Worm (Caenorhabditis elegans) whole organism, L4 larva: Measurements from ENCODE around the gene F22F1.2.

Experiments used
- D1046.2 ChIP-seq: fragments of 200-800 bp; sonication (Bioruptor generic); IDR thresholded peaks from 2 replicates; pipeline ENCODE4 v1.3.6; 2022; ENCODE audit warnings: missing genetic modification characterization, missing compliant biosample characterization
- F49E8.2 ChIP-seq: sonication (generic microtip); optimal IDR thresholded peaks from 2 replicates; lab custom pipeline; 2016; ENCODE audit warnings: missing compliant biosample characterization, mild to moderate bottlenecking, missing genetic modification characterization, borderline replicate concordance
- R02D3.7 ChIP-seq: fragments of 150-350 bp; sonication (generic microtip); optimal IDR thresholded peaks from 3 replicates; lab custom pipeline; 2014; ENCODE audit warnings: missing biosample characterization, missing genetic modification characterization
- T20F7.1 ChIP-seq: fragments of 200-800 bp; sonication (Bioruptor generic); optimal IDR thresholded peaks from 2 replicates; lab custom pipeline; 2018; ENCODE audit warnings: mild to moderate bottlenecking, missing genetic modification characterization, missing compliant biosample characterization
- T26A8.4 ChIP-seq: fragments of 200-800 bp; sonication (Bioruptor generic); IDR thresholded peaks from 2 replicates; pipeline ENCODE4 v1.3.6; 2022; ENCODE audit warnings: missing genetic modification characterization, missing compliant biosample characterization
- Y105C5A.15 ChIP-seq: fragments of 200-800 bp; sonication (Bioruptor generic); IDR thresholded peaks from 2 replicates; pipeline ENCODE4 v1.3.6; 2022; ENCODE audit warnings: missing genetic modification characterization, missing compliant biosample characterization
- Y48G9A.11 ChIP-seq: fragments of 200-800 bp; sonication (Bioruptor generic); IDR thresholded peaks from 2 replicates; pipeline ENCODE4 v1.3.6; 2022; ENCODE audit warnings: missing genetic modification reagents, missing genetic modification characterization, missing compliant biosample characterization
- Y75B8A.6 ChIP-seq: fragments of 200-800 bp; sonication (Bioruptor generic); IDR thresholded peaks from 2 replicates; pipeline ENCODE4 v1.3.6; 2022; ENCODE audit warnings: missing genetic modification reagents, missing genetic modification characterization, missing compliant biosample characterization
- ZK337.2 ChIP-seq: fragments of 200-800 bp; sonication (Bioruptor generic); IDR thresholded peaks from 2 replicates; pipeline ENCODE4 v1.3.6; 2022; ENCODE audit warnings: missing genetic modification reagents, missing genetic modification characterization, missing compliant biosample characterization
- aly-2 ChIP-seq: sonication (generic microtip); optimal IDR thresholded peaks from 2 replicates; lab custom pipeline; 2018; ENCODE audit warnings: missing biosample characterization, missing genetic modification characterization
- ama-1 ChIP-seq: fragments of 150-350 bp; optimal IDR thresholded peaks from 2 replicates; lab custom pipeline; 2014; ENCODE audit warnings: inconsistent platforms, mixed read lengths
- arid-1 ChIP-seq: fragments of 200-800 bp; sonication (Bioruptor generic); conservative IDR thresholded peaks from 2 replicates; pipeline ENCODE4 v1.3.6; 2022; ENCODE audit warnings: missing genetic modification reagents, missing genetic modification characterization, missing compliant biosample characterization
- ceh-20 ChIP-seq: fragments of 200-800 bp; sonication (Bioruptor generic); IDR thresholded peaks from 2 replicates; pipeline ENCODE4 v1.3.6; 2022; ENCODE audit warnings: missing genetic modification reagents, missing genetic modification characterization, missing compliant biosample characterization
- ceh-44 ChIP-seq: fragments of 200-800 bp; sonication (Bioruptor generic); IDR thresholded peaks from 2 replicates; pipeline ENCODE4 v1.3.6; 2022; ENCODE audit warnings: missing genetic modification reagents, missing genetic modification characterization, missing compliant biosample characterization
- ceh-62 ChIP-seq: sonication (generic microtip); optimal IDR thresholded peaks from 2 replicates; lab custom pipeline; 2017; ENCODE audit warnings: missing biosample characterization, missing genetic modification characterization
- ceh-82 ChIP-seq: sonication (generic microtip); optimal IDR thresholded peaks from 2 replicates; lab custom pipeline; 2017; ENCODE audit warnings: missing biosample characterization, missing genetic modification characterization
- ctbp-1 ChIP-seq: fragments of 200-800 bp; sonication (Bioruptor generic); IDR thresholded peaks from 2 replicates; pipeline ENCODE4 v1.3.6; 2022; ENCODE audit warnings: missing genetic modification reagents, missing genetic modification characterization, missing compliant biosample characterization
- duxl-1 ChIP-seq: sonication (generic microtip); optimal IDR thresholded peaks from 2 replicates; lab custom pipeline; 2016; ENCODE audit warnings: mild to moderate bottlenecking, missing genetic modification characterization, moderate library complexity, missing compliant biosample characterization; ENCODE audit not compliant: poor library complexity
- dve-1 ChIP-seq: sonication (generic microtip); optimal IDR thresholded peaks from 2 replicates; lab custom pipeline; 2017; ENCODE audit warnings: antibody characterized with exemption, mild to moderate bottlenecking, missing genetic modification characterization, missing compliant biosample characterization; ENCODE audit not compliant: insufficient read depth
- egl-27 ChIP-seq: sonication (generic microtip); optimal IDR thresholded peaks from 3 replicates; lab custom pipeline; 2017; ENCODE audit warnings: missing biosample characterization, missing genetic modification reagents, missing genetic modification characterization
- egl-43 ChIP-seq: fragments of 200-800 bp; sonication (Bioruptor generic); IDR thresholded peaks from 2 replicates; pipeline ENCODE4 v1.3.6; 2022; ENCODE audit warnings: missing genetic modification reagents, missing genetic modification characterization, missing compliant biosample characterization
- fkh-10 ChIP-seq: fragments of 150-350 bp; optimal IDR thresholded peaks from 2 replicates; lab custom pipeline; 2014; ENCODE audit warnings: missing biosample characterization, missing genetic modification reagents, missing genetic modification characterization
- hlh-11 ChIP-seq: fragments of 200-800 bp; sonication (Bioruptor generic); optimal IDR thresholded peaks from 2 replicates; lab custom pipeline; 2018; ENCODE audit warnings: mild to moderate bottlenecking, missing genetic modification characterization, missing compliant biosample characterization
- hlh-30 ChIP-seq: sonication (generic microtip); optimal IDR thresholded peaks from 2 replicates; lab custom pipeline; 2017; ENCODE audit warnings: antibody characterized with exemption, mild to moderate bottlenecking, missing genetic modification characterization, missing compliant biosample characterization; ENCODE audit not compliant: insufficient read depth
- hmg-1.1 ChIP-seq: fragments of 200-800 bp; sonication (Bioruptor generic); IDR thresholded peaks from 2 replicates; pipeline ENCODE4 v1.3.6; 2022; ENCODE audit warnings: missing genetic modification reagents, missing genetic modification characterization, missing compliant biosample characterization
- jun-1 ChIP-seq: fragments of 150-350 bp; optimal IDR thresholded peaks from 2 replicates; lab custom pipeline; 2014; ENCODE audit warnings: missing biosample characterization, missing genetic modification reagents, missing genetic modification characterization
- lin-1 ChIP-seq: fragments of 200-800 bp; sonication (Bioruptor generic); IDR thresholded peaks from 2 replicates; pipeline ENCODE4 v1.3.6; 2022; ENCODE audit warnings: missing genetic modification reagents, missing genetic modification characterization, missing compliant biosample characterization
- lin-29 ChIP-seq: fragments of 200-800 bp; sonication (Bioruptor generic); IDR thresholded peaks from 2 replicates; pipeline ENCODE4 v1.3.6; 2022; ENCODE audit warnings: missing genetic modification reagents, missing genetic modification characterization, missing compliant biosample characterization
- lin-38 ChIP-seq: fragments of 200-800 bp; sonication (Bioruptor generic); IDR thresholded peaks from 2 replicates; pipeline ENCODE4 v1.3.6; 2022; ENCODE audit warnings: missing genetic modification reagents, missing genetic modification characterization, missing compliant biosample characterization
- lsy-2 ChIP-seq, 2 experiments: fragments of 150-350 bp in 1 of 2; sonication (generic microtip) in 1 of 2; optimal IDR thresholded peaks; 2 replicates each; lab custom pipeline; 2014 to 2017; ENCODE audit warnings: missing biosample characterization in 2 of 2, missing genetic modification characterization in 2 of 2
- madf-5 ChIP-seq, 2 experiments: fragments of 200-800 bp; sonication (Bioruptor generic); IDR thresholded peaks; 2 replicates each; pipeline ENCODE4 v1.3.6; 2022; ENCODE audit warnings: missing compliant biosample characterization in 2 of 2, missing genetic modification characterization in 2 of 2
- madf-9 ChIP-seq: fragments of 200-800 bp; sonication (Bioruptor generic); conservative IDR thresholded peaks from 2 replicates; pipeline ENCODE4 v1.3.6; 2022; ENCODE audit warnings: missing genetic modification reagents, missing genetic modification characterization, missing compliant biosample characterization
- nhr-102 ChIP-seq: sonication (generic microtip); optimal IDR thresholded peaks from 2 replicates; lab custom pipeline; 2016; ENCODE audit warnings: mild to moderate bottlenecking, missing genetic modification characterization, moderate library complexity, missing compliant biosample characterization
- nhr-237 ChIP-seq: sonication (generic microtip); optimal IDR thresholded peaks from 2 replicates; lab custom pipeline; 2017; ENCODE audit warnings: missing biosample characterization, missing genetic modification characterization
- nhr-25 ChIP-seq: sonication (generic microtip); optimal IDR thresholded peaks from 2 replicates; lab custom pipeline; 2017; ENCODE audit warnings: missing genetic modification characterization, mild to moderate bottlenecking, missing compliant biosample characterization, antibody characterized with exemption, moderate library complexity, borderline replicate concordance; ENCODE audit not compliant: insufficient read depth
- nhr-41 ChIP-seq: fragments of 200-800 bp; sonication (Bioruptor generic); IDR thresholded peaks from 2 replicates; pipeline ENCODE4 v1.3.6; 2022; ENCODE audit warnings: missing genetic modification reagents, missing genetic modification characterization, missing compliant biosample characterization
- nhr-42 ChIP-seq: fragments of 200-800 bp; sonication (Bioruptor generic); IDR thresholded peaks from 2 replicates; pipeline ENCODE4 v1.3.6; 2022; ENCODE audit warnings: missing genetic modification characterization, missing compliant biosample characterization
- nhr-76 ChIP-seq: fragments of 150-350 bp; optimal IDR thresholded peaks from 2 replicates; lab custom pipeline; 2014; ENCODE audit warnings: missing biosample characterization, missing genetic modification characterization
- nhr-77 ChIP-seq: fragments of 150-350 bp; optimal IDR thresholded peaks from 2 replicates; lab custom pipeline; 2014; ENCODE audit warnings: missing biosample characterization, missing genetic modification characterization
- rbr-2 ChIP-seq: sonication (generic microtip); optimal IDR thresholded peaks from 2 replicates; lab custom pipeline; 2016; ENCODE audit warnings: missing genotype, missing genetic modification characterization, missing compliant biosample characterization
- saeg-2 ChIP-seq: fragments of 200-800 bp; sonication (Bioruptor generic); IDR thresholded peaks from 2 replicates; pipeline ENCODE4 v1.3.6; 2022; ENCODE audit warnings: missing genetic modification reagents, missing genetic modification characterization, missing compliant biosample characterization
- sdz-12 ChIP-seq: fragments of 200-800 bp; sonication (Bioruptor generic); optimal IDR thresholded peaks from 2 replicates; lab custom pipeline; 2018; ENCODE audit warnings: mild to moderate bottlenecking, missing genetic modification characterization, missing compliant biosample characterization
- set-16 ChIP-seq: fragments of 200-800 bp; sonication (Bioruptor generic); IDR thresholded peaks from 2 replicates; pipeline ENCODE4 v1.3.6; 2022; ENCODE audit warnings: missing genetic modification reagents, missing genetic modification characterization, missing compliant biosample characterization
- spr-3 ChIP-seq: fragments of 200-800 bp; sonication (Bioruptor generic); optimal IDR thresholded peaks from 2 replicates; lab custom pipeline; 2018; ENCODE audit warnings: mild to moderate bottlenecking, missing genetic modification characterization, missing compliant biosample characterization
- tag-97 ChIP-seq: fragments of 200-800 bp; sonication (Bioruptor generic); IDR thresholded peaks from 2 replicates; pipeline ENCODE4 v1.3.6; 2022; ENCODE audit warnings: missing genetic modification characterization, missing compliant biosample characterization
- unc-62 ChIP-seq, 3 experiments: fragments of 150-350 bp in 1 of 3; sonication (generic microtip); optimal IDR thresholded peaks in 2 of 3; peaks in 1 of 3; 1 replicate in 1 of 3; 2 replicates in 2 of 3; lab custom pipeline; 2014 to 2017; ENCODE audit warnings: missing biosample characterization in 3 of 3, missing genetic modification characterization in 3 of 3, missing genetic modification reagents in 3 of 3, missing genotype in 1 of 3
- zag-1 ChIP-seq: fragments of 150-350 bp; optimal IDR thresholded peaks from 2 replicates; lab custom pipeline; 2014; ENCODE audit warnings: missing biosample characterization, missing genetic modification characterization
- zip-2 ChIP-seq: fragments of 150-350 bp; optimal IDR thresholded peaks from 2 replicates; lab custom pipeline; 2014; ENCODE audit warnings: missing biosample characterization, missing genetic modification characterization

Gene F22F1.2

ce11 chrX:8163555-8163954, 13.0 kb upstream of the F22F1.2 start (continued):
- no peak for TF ChIP-seq ZK337.2 (GFP tag; lab: Robert Waterston, UW)
- TF ChIP-seq Y75B8A.6 (GFP tag; lab: Robert Waterston, UW): no peak
- TF ChIP-seq hlh-11 (tag; lab: Kevin White, UChicago): peak; percentile 22
- no peak for TF ChIP-seq nhr-76 (tag; lab: Kevin White, UChicago)
- no peak for TF ChIP-seq dve-1 (tag; lab: Kevin White, UChicago)
- TF ChIP-seq R02D3.7 (tag; lab: Kevin White, UChicago): no peak
- TF ChIP-seq madf-5 (GFP tag; IDR thresholded peaks at IDR 0.05; lab: Robert Waterston, UW): 0 out of 4 replicates have a peak, but pooled peaks of 1 of the 2 experiments have one; percentile 55
- no peak for TF ChIP-seq Y48G9A.11 (GFP tag; lab: Robert Waterston, UW)
- TF ChIP-seq set-16 (GFP tag; lab: Robert Waterston, UW): peak; percentile 99
- 0 out of 2 replicates have a peak, but pooled peaks have one; percentile 26 for TF ChIP-seq saeg-2
- TF ChIP-seq madf-9: peak; percentile 46; the same call in 1 of the 2 replicates
- TF ChIP-seq ctbp-1 (GFP tag; lab: Robert Waterston, UW): peak; percentile 74
- no peak for TF ChIP-seq nhr-237 (tag; lab: Kevin White, UChicago)
- no peak for TF ChIP-seq Y105C5A.15 (GFP tag; lab: Robert Waterston, UW)
- TF ChIP-seq ceh-20: peak; percentile 58; the same call in 1 of the 2 replicates
- no peak for TF ChIP-seq jun-1
- TF ChIP-seq lin-29: 0 out of 2 replicates have a peak, but pooled peaks have one; percentile 22
- TF ChIP-seq nhr-25 (tag; lab: Kevin White, UChicago): no peak
- TF ChIP-seq ceh-82 (tag; lab: Kevin White, UChicago): no peak
- TF ChIP-seq rbr-2 (tag; lab: Kevin White, UChicago): peak; percentile 82
- peak; percentile 75; the same call in 1 of the 2 replicates for TF ChIP-seq D1046.2 (GFP tag; lab: Robert Waterston, UW)
- no peak for TF ChIP-seq duxl-1
- no peak for TF ChIP-seq zip-2 (tag; lab: Kevin White, UChicago)
- peak; percentile 87 for TF ChIP-seq egl-43
- TF ChIP-seq T26A8.4 (GFP tag; lab: Robert Waterston, UW): peak; percentile 35; the same call in 1 of the 2 replicates
- peak; percentile 45 for TF ChIP-seq hlh-30 (tag; lab: Kevin White, UChicago)
- peak; percentile 79 for TF ChIP-seq hmg-1.1
- no peak for TF ChIP-seq tag-97
- TF ChIP-seq lin-38 (GFP tag; lab: Robert Waterston, UW): no peak
- TF ChIP-seq lsy-2 (tag; optimal IDR thresholded peaks at IDR 0.05; lab: Kevin White, UChicago): peak in 1 of 2 experiments; percentile 15
- 0 out of 2 replicates have a peak, but pooled peaks have one; percentile 40 for TF ChIP-seq nhr-42 (GFP tag; lab: Robert Waterston, UW)
- no peak for TF ChIP-seq egl-27 (tag; lab: Kevin White, UChicago)
- TF ChIP-seq fkh-10 (GFP tag; lab: Kevin White, UChicago): peak; percentile 25
- TF ChIP-seq nhr-77 (tag; lab: Kevin White, UChicago): no peak
- no peak for TF ChIP-seq aly-2 (tag; lab: Kevin White, UChicago)
- TF ChIP-seq, all 104 proteins: peak for 29

- TF ChIP-seq ceh-20: no peak
- no peak for TF ChIP-seq zag-1 (tag; lab: Kevin White, UChicago)
- peak in 1 of 2 experiments; percentile 98 for TF ChIP-seq unc-62 (GFP tag; optimal IDR thresholded peaks at IDR 0.05 in 1 of 2; lab: Kevin White, UChicago)
- no peak for TF ChIP-seq unc-62 (tag; optimal IDR thresholded peaks at IDR 0.05; lab: Kevin White, UChicago)
- no peak for TF ChIP-seq ceh-82 (tag; lab: Kevin White, UChicago)
- no peak for TF ChIP-seq T26A8.4 (GFP tag; lab: Robert Waterston, UW)
Observed at ce11 chrX:8162793-8163192, 12.3 kb upstream of the F22F1.2 start, which contains the start of gene F22F1.3. Gene F22F1.3, minus strand, starts transcription at chrX:8163073.

ce11 chrX:8160016-8160415, 9.5 kb upstream of the F22F1.2 start:
- no peak for TF ChIP-seq nhr-102 (tag; lab: Kevin White, UChicago)
- no peak for TF ChIP-seq sdz-12 (GFP tag; lab: Kevin White, UChicago)
- TF ChIP-seq ceh-62 (tag; lab: Kevin White, UChicago): no peak
- no peak for TF ChIP-seq F49E8.2 (tag; lab: Kevin White, UChicago)
- no peak for TF ChIP-seq nhr-41
- no peak for TF ChIP-seq ama-1
- TF ChIP-seq T20F7.1 (GFP tag; lab: Kevin White, UChicago): no peak
- no peak for TF ChIP-seq spr-3 (GFP tag; lab: Kevin White, UChicago)
- TF ChIP-seq ZK337.2 (GFP tag; lab: Robert Waterston, UW): no peak
- peak; percentile 29 for TF ChIP-seq rbr-2 (tag; lab: Kevin White, UChicago)
- no peak for TF ChIP-seq lin-1
- no peak for TF ChIP-seq arid-1
- no peak for TF ChIP-seq ceh-44 (GFP tag; lab: Robert Waterston, UW)
